Fruit fly (Drosophila melanogaster) whole organism, adult: ENCODE results near the gene Tmtc1.
A peak's percentile ranks its signal among the peaks of the same experiment; 100 is the strongest.

ENCODE experiments used
- CG11617 ChIP-seq: fragments of 200-800 bp; sonication (Bioruptor generic); optimal IDR thresholded peaks from 2 replicates; lab custom pipeline; 2017; ENCODE audit warnings: mild to moderate bottlenecking, missing biosample characterization, missing genetic modification reagents, missing genetic modification characterization
- CG12768 ChIP-seq: fragments of 200-800 bp; sonication (Bioruptor generic); optimal IDR thresholded peaks from 2 replicates; lab custom pipeline; 2017; ENCODE audit warnings: missing biosample characterization, missing genetic modification characterization, mild to moderate bottlenecking, moderate library complexity, missing genetic modification reagents
- CG14711 ChIP-seq: fragments of 200-800 bp; sonication (Bioruptor generic); optimal IDR thresholded peaks from 2 replicates; lab custom pipeline; 2018; ENCODE audit warnings: missing biosample characterization, mild to moderate bottlenecking, missing genetic modification characterization, moderate library complexity
- CG1620 ChIP-seq: fragments of 200-800 bp; sonication (Bioruptor generic); optimal IDR thresholded peaks from 2 replicates; lab custom pipeline; 2016; ENCODE audit warnings: missing biosample characterization, missing genetic modification characterization
- CG33017 ChIP-seq: fragments of 200-800 bp; sonication (Bioruptor generic); optimal IDR thresholded peaks from 2 replicates; lab custom pipeline; 2018; ENCODE audit warnings: missing biosample characterization, mild to moderate bottlenecking, missing genetic modification characterization, moderate library complexity
- CG5204 ChIP-seq: fragments of 200-800 bp; sonication (Bioruptor generic); optimal IDR thresholded peaks from 2 replicates; lab custom pipeline; 2016; ENCODE audit warnings: missing biosample characterization, missing genetic modification characterization
- CG7045 ChIP-seq: fragments of 200-800 bp; sonication (Bioruptor generic); optimal IDR thresholded peaks from 2 replicates; lab custom pipeline; 2017; ENCODE audit warnings: missing biosample characterization, mild to moderate bottlenecking, missing genetic modification characterization
- CG7101 ChIP-seq: fragments of 200-800 bp; sonication (Bioruptor generic); optimal IDR thresholded peaks from 2 replicates; lab custom pipeline; 2018; ENCODE audit warnings: missing biosample characterization, mild to moderate bottlenecking, missing genetic modification characterization, moderate library complexity
- Clk ChIP-seq: fragments of 200-800 bp; sonication (Bioruptor generic); optimal IDR thresholded peaks from 2 replicates; lab custom pipeline; 2017; ENCODE audit warnings: missing biosample characterization, missing genetic modification characterization
- Crg-1 ChIP-seq: fragments of 200-800 bp; sonication (Bioruptor generic); optimal IDR thresholded peaks from 2 replicates; lab custom pipeline; 2016; ENCODE audit warnings: missing biosample characterization, missing genetic modification characterization
- Hr96 ChIP-seq: fragments of 200-800 bp; sonication (Bioruptor generic); optimal IDR thresholded peaks from 2 replicates; lab custom pipeline; 2016; ENCODE audit warnings: missing biosample characterization, missing genetic modification characterization
- Mnt ChIP-seq: fragments of 200-800 bp; sonication (Bioruptor generic); optimal IDR thresholded peaks from 2 replicates; lab custom pipeline; 2016; ENCODE audit warnings: missing biosample characterization, mild to moderate bottlenecking, missing genetic modification characterization
- bab1 ChIP-seq: fragments of 200-800 bp; sonication (Bioruptor generic); optimal IDR thresholded peaks from 3 replicates; lab custom pipeline; 2019; ENCODE audit warnings: missing biosample characterization, mild to moderate bottlenecking, missing genetic modification characterization, moderate library complexity
- cic ChIP-seq: fragments of 200-800 bp; sonication (Bioruptor generic); optimal IDR thresholded peaks from 2 replicates; lab custom pipeline; 2017; ENCODE audit warnings: missing biosample characterization, mild to moderate bottlenecking, missing genetic modification characterization, moderate library complexity
- cnc ChIP-seq, 2 experiments: fragments of >200 bp; optimal IDR thresholded peaks; 2 replicates each; lab custom pipeline; 2017
- kay ChIP-seq: fragments of 200-800 bp; sonication (Bioruptor generic); peaks from one replicate; lab custom pipeline; 2016; ENCODE audit warnings: missing biosample characterization, missing genetic modification characterization, borderline replicate concordance
- ovo ChIP-seq: fragments of 200-800 bp; sonication (Bioruptor generic); optimal IDR thresholded peaks from 2 replicates; lab custom pipeline; 2016; ENCODE audit warnings: missing biosample characterization, missing genetic modification characterization
- pad ChIP-seq: fragments of 200-800 bp; sonication (Bioruptor generic); optimal IDR thresholded peaks from 3 replicates; lab custom pipeline; 2017; ENCODE audit warnings: missing biosample characterization, missing genetic modification characterization, mild to moderate bottlenecking, moderate library complexity, missing genetic modification reagents
- tj ChIP-seq: fragments of 200-800 bp; sonication (Bioruptor generic); optimal IDR thresholded peaks from 3 replicates; lab custom pipeline; 2017; ENCODE audit warnings: missing biosample characterization, mild to moderate bottlenecking, missing genetic modification characterization, moderate library complexity
- toe ChIP-seq: fragments of 200-800 bp; sonication (Bioruptor generic); optimal IDR thresholded peaks from 2 replicates; lab custom pipeline; 2016; ENCODE audit warnings: missing biosample characterization, missing genetic modification characterization

The Tmtc1 gene

DNA sequence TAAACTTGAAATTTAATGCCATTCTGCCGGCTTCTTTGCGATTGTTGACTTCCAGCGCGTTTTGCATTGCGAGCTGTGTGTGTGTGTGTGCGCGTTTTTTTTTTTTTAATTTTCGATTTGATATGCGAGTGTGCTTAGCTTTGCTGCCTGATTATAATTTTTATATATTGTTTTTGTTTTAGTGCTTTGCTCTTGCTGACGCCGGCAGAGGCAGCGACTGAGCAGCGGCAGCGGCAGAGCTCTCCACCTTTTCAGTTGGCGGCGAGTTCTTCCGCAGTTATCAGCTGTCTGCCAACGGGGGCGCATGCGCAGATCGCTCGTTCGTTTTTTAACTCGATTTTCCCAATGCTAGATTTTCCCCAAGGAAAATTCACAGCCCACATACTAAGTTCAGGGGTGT is 58.0 kb downstream of the Tmtc1 start:
- peak; percentile 32 for TF ChIP-seq tj (GFP tag; lab: Kevin White, UChicago)
- TF ChIP-seq CG7101, result no peak
- no peak for TF ChIP-seq cic
- no peak for TF ChIP-seq CG11617 (GFP tag; lab: Kevin White, UChicago)
- no peak for TF ChIP-seq CG5204
- no peak for TF ChIP-seq Mnt (GFP tag; lab: Kevin White, UChicago)

DNA sequence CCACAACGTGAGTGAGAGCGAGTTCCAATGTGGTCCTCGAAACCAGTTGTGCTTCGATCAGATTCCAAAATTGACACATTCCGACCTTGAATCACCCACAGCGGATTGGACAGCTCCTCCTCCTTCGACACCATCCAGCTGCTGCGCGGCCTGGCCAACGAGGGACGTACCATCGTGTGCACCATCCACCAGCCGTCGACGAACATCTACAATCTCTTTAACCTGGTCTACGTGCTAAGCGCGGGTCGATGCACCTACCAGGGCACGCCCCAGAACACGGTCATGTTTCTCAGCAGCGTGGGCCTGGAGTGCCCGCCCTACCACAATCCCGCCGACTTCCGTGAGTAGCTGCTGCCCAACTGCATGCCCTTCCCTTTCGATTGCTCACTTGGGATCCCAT is 60.0 kb downstream of the Tmtc1 start:
- TF ChIP-seq cic, result no peak
- TF ChIP-seq CG33017, result no peak

DNA sequence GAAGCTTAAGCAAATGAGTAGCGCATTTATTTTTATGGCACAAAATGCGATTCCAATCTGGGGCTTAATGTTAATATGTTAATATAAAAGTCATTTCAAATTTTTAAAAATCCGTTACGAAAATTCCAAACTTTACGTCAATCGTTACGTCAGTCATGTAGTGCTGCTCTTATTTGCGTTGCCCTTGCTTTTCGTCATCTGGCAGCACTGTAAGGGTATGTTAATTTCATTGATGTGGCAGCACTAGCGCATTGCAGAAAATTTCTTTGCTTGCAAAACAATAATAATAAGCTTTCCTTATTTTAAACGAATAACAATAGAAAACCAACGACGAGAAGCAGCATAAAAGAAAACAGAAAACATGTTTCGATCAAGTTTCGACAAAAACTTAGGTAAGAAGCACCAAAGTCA is 62.3 kb downstream of the Tmtc1 start, which contains the start of gene Hrs:
TSS of gene Hrs (plus strand) at position 167 of the 411 bp plus-strand sequence.
- TF ChIP-seq pad (GFP tag; lab: Kevin White, UChicago) (no peak), bab1 (peak; percentile 22), Mnt (GFP tag; lab: Kevin White, UChicago) (peak; percentile 6), tj (GFP tag; lab: Kevin White, UChicago) (peak; percentile 42), cnc (optimal IDR thresholded peaks at IDR 0.05; lab: Kevin White, UChicago) (no peak), cic (peak; percentile 42), Clk (GFP tag; lab: Kevin White, UChicago) (no peak), CG33017 (no peak), CG12768 (GFP tag; lab: Kevin White, UChicago) (no peak), ovo (GFP tag; lab: Kevin White, UChicago) (no peak), Crg-1 (GFP tag; lab: Kevin White, UChicago) (no peak), CG14711 (tag; lab: Kevin White, UChicago) (peak; percentile 14), Hr96 (GFP tag; lab: Kevin White, UChicago) (no peak), kay (GFP tag; lab: Kevin White, UChicago) (no peak), CG7045 (GFP tag; lab: Kevin White, UChicago) (no peak), CG5204 (no peak), CG11617 (GFP tag; lab: Kevin White, UChicago) (no peak), toe (GFP tag; lab: Kevin White, UChicago) (no peak), CG1620 (GFP tag; lab: Kevin White, UChicago) (no peak), CG7101 (no peak)

DNA sequence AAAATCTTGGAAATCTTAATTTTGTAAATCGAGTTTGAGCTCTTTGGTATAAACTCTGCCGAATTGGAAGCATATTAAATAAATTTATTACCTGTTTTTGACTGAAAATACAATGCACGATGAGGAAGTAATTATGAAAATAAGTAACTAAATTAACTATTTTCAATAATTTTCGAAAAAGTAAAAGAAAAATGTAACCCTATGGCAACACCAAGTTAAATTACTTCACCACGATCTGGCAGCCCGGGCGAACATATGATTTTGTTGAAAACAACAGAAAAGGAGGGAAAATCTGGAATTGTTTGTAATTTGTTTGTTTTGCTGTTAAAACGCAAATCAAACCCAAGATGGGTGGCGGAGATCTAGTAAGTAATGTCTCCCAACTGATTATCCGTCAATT is 67.3 kb downstream of the Tmtc1 start, which contains the start of the genes CG9961 and Cwc25:
TSS of gene CG9961 (minus strand) at position 83 of the 400 bp plus-strand sequence.
TSS of gene Cwc25 (plus strand) at position 247 of the 400 bp plus-strand sequence.
- TF ChIP-seq CG7045 (GFP tag; lab: Kevin White, UChicago) (no peak), CG14711 (tag; lab: Kevin White, UChicago) (peak; percentile 3)

DNA sequence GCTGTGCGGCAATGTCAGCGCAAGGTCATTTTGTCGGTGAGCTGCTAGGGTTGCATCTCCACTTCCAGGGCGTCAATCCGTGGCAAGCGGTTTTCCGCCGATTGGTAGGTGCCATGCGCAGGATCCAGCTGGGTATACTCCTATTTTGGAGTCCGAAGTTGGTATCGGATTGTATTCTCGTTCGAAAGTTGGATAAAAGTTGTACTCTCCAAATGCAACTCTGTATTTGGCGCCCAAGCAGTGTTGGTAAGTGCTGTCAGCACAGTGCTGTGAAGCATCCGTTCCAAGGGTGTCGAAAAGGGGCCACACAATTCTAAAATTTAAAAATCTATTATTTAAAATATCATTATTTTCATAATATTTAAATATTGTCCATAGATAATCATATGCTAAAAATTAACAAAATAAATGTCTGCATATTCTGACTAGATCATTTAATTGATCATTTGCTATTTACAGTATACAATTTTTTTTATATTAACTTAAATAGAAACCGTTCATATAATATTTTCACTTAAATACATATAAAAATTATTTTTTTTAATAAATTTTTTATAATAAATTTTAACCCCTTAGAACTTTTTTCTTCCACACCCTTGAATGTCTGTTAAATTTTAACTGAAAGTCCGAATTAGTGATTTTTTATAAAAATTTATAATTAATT is 71.1 kb downstream of the Tmtc1 start:
- TF ChIP-seq CG11617 (GFP tag; lab: Kevin White, UChicago) (peak; percentile 95), CG1620 (GFP tag; lab: Kevin White, UChicago) (peak; percentile 95), ovo (GFP tag; lab: Kevin White, UChicago) (peak; percentile 95), toe (GFP tag; lab: Kevin White, UChicago) (no peak), Mnt (GFP tag; lab: Kevin White, UChicago) (peak; percentile 93), bab1 (peak; percentile 89), CG14711 (tag; lab: Kevin White, UChicago) (peak; percentile 92), cnc (optimal IDR thresholded peaks at IDR 0.05; lab: Kevin White, UChicago) (no peak), tj (GFP tag; lab: Kevin White, UChicago) (peak; percentile 73), CG12768 (GFP tag; lab: Kevin White, UChicago) (peak; percentile 97), Crg-1 (GFP tag; lab: Kevin White, UChicago) (peak; percentile 97), kay (GFP tag; lab: Kevin White, UChicago) (no peak), Clk (GFP tag; lab: Kevin White, UChicago) (peak; percentile 89), Hr96 (GFP tag; lab: Kevin White, UChicago) (peak; percentile 91), CG5204 (no peak), pad (GFP tag; lab: Kevin White, UChicago) (peak; percentile 90), CG7045 (GFP tag; lab: Kevin White, UChicago) (peak; percentile 95), CG33017 (peak; percentile 98), cic (peak; percentile 86), CG7101 (peak; percentile 97)

DNA sequence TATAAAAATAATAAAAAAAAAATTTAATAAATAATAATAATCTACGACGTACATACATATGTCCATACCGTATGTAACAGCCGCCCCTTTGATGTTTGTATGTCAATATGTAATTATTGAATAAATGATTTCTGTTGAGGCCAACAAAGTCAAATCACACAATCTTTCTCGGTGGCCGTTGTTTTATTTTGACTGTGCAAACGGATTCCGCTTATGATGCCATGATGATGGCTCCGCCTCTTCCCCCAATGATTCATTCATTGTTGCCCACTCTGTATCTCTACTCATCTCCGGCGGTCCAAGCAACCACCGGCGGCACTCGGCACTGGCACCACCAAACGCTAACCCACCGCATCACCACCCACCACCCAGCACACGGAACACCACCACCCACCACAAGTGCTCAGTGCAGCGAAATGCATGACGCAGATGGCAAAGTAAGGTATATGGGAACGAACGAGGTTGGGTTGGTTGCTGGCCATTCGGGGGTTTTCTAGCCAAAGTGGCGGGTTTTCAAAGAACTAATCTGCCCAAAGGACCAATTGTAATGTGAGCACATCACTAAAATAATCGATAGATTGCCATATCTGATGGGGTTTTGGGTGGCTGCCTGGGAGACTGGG is 71.7 kb downstream of the Tmtc1 start:
- TF ChIP-seq ovo (GFP tag; lab: Kevin White, UChicago) (no peak), bab1 (peak; percentile 5), CG12768 (GFP tag; lab: Kevin White, UChicago) (peak; percentile 80), tj (GFP tag; lab: Kevin White, UChicago) (peak; percentile 40), Hr96 (GFP tag; lab: Kevin White, UChicago) (no peak), CG11617 (GFP tag; lab: Kevin White, UChicago) (no peak), CG14711 (tag; lab: Kevin White, UChicago) (no peak), CG7101 (peak; percentile 21), CG5204 (no peak), CG7045 (GFP tag; lab: Kevin White, UChicago) (peak; percentile 7), Clk (GFP tag; lab: Kevin White, UChicago) (peak; percentile 54), Mnt (GFP tag; lab: Kevin White, UChicago) (no peak), CG33017 (peak; percentile 40), cic (peak; percentile 76), CG1620 (GFP tag; lab: Kevin White, UChicago) (no peak), kay (GFP tag; lab: Kevin White, UChicago) (no peak), pad (GFP tag; lab: Kevin White, UChicago) (peak; percentile 27), Crg-1 (GFP tag; lab: Kevin White, UChicago) (no peak), toe (GFP tag; lab: Kevin White, UChicago) (no peak), cnc (optimal IDR thresholded peaks at IDR 0.05; lab: Kevin White, UChicago) (no peak)
